Fruit fly (Drosophila melanogaster) whole organism, larva: ENCODE data around the gene CG42367.

Experiments used
- noc ChIP-seq: fragments of 200-800 bp; sonication (Bioruptor generic); optimal IDR thresholded peaks from 3 replicates; lab custom pipeline; 2019; ENCODE audit warnings: missing biosample characterization, mild to moderate bottlenecking, missing genetic modification characterization, moderate library complexity

Gene CG42367

dm6 chr2L:9948520-9948858 lies 18.1 kb downstream of the CG42367 start:
- no peak for TF ChIP-seq noc (tag; lab: Kevin White, UChicago)

- peak; percentile 80 for TF ChIP-seq noc (tag; lab: Kevin White, UChicago)
Observed at dm6 chr2L:9949178-9950062, 19.0 kb downstream of the CG42367 start.

- TF ChIP-seq noc (tag; lab: Kevin White, UChicago): peak; percentile 95
Observed at dm6 chr2L:9954119-9954518, 23.7 kb downstream of the CG42367 start, which contains the start of the genes CG13126 and CG4709. TSS of gene CG13126 (minus strand) at chr2L:9954181. TSS of gene CG4709 (plus strand) at chr2L:9954325.

- no peak for TF ChIP-seq noc (tag; lab: Kevin White, UChicago)
Observed at dm6 chr2L:9954696-9955095, 24.3 kb downstream of the CG42367 start.

- peak; percentile 93 for TF ChIP-seq noc (tag; lab: Kevin White, UChicago)
Observed at dm6 chr2L:9956993-9957652, 26.7 kb downstream of the CG42367 start, which contains the start of the genes CG4658 and CG5846. TSS of gene CG4658 (plus strand) at chr2L:9957132. TSS of gene CG5846 (minus strand) at chr2L:9957237.

dm6 chr2L:9960758-9961157 lies 30.4 kb downstream of the CG42367 start:
- TF ChIP-seq noc (tag; lab: Kevin White, UChicago): no peak

- TF ChIP-seq noc (tag; lab: Kevin White, UChicago): no peak
Observed at dm6 chr2L:9963603-9964042, 33.2 kb downstream of the CG42367 start, which contains the start of gene CG5850. TSS of gene CG5850 (minus strand) at chr2L:9963949.

dm6 chr2L:9966983-9967737 lies 36.8 kb downstream of the CG42367 start, which contains the start of the genes Dref and RpL13:
TSS of gene Dref (minus strand) at chr2L:9967229.
TSS of gene RpL13 (plus strand) at chr2L:9967313.
- TF ChIP-seq noc (tag; lab: Kevin White, UChicago): peak; percentile 87

- no peak for TF ChIP-seq noc (tag; lab: Kevin White, UChicago)
Observed at dm6 chr2L:9968201-9968727, 37.9 kb downstream of the CG42367 start.

- no peak for TF ChIP-seq noc (tag; lab: Kevin White, UChicago)
Observed at dm6 chr2L:9972624-9973023, 42.2 kb downstream of the CG42367 start.
